Worm (Caenorhabditis elegans): ENCODE measurements around the gene rga-5.

DNA sequence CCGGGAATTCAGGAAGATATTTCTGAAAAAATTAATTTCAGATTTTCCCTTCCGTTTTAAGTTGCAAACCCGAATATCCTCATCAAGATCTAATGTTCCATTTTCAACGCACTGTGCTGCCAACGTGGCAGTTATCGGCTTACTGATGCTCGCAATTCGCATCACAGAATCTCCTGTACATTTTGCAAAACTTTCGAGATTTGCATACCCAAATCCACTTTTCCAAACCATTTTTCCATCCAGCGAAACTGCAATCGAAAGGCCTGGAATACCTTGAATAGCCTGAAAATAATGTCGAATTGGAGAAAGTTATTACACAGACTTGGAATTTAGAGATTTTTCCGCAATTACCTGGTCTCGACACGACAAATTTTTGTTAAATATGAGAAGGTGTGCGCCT is 42.9 kb upstream of the rga-5 start:
- TF ChIP-seq unc-62 (GFP tag; optimal IDR thresholded peaks at IDR 0.05) (no peak), nhr-84 (tag; optimal IDR thresholded peaks at IDR 0.05) (no peak), nhr-90 (tag; optimal IDR thresholded peaks at IDR 0.05; ENCODE audit: poor library complexity) (peak; percentile 9)

Data from whole organism, L1 larva.